Worm (Caenorhabditis elegans): ENCODE results near the gene Y69A2AR.16.

DNA sequence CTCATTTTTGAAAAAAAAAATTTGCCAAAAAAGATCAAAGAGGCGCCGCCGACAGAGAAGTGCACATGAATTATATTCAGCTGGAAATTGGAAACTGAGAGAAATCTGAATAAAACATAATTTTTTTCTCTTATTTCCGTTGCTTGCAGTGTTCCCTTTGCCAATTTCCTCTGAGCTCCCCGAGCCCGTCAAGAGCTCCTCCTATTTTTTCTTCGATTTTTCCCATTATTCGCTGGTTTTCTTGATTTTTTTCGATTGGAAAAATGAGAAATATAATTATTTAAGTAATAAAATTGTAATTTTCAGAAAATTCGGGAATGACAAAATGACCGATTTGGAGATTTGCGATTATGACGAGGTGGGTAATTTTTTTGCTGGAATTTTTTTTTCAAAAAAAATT, 44.4 kb downstream of the Y69A2AR.16 start, which contains the start of gene sprr-3:
- TF ChIP-seq fkh-10 (GFP tag; optimal IDR thresholded peaks at IDR 0.05) (no peak), Y5F2A.4 (GFP tag; optimal IDR thresholded peaks at IDR 0.05) (no peak)
